Worm (Caenorhabditis elegans) whole organism, midembryonic: ENCODE measurements around the gene C16D9.6.

Experiments
- flt-1 ChIP-seq: fragments of 200-800 bp; sonication (Bioruptor generic); IDR thresholded peaks from 2 replicates; pipeline ENCODE4 v1.3.6; 2022; ENCODE audit warnings: missing genetic modification characterization, missing compliant biosample characterization
- med-1 ChIP-seq: sonication (generic microtip); optimal IDR thresholded peaks from 2 replicates; lab custom pipeline; 2017; ENCODE audit warnings: missing genetic modification characterization, mild to moderate bottlenecking, missing compliant biosample characterization, antibody characterized with exemption, missing genetic modification reagents; ENCODE audit not compliant: insufficient read depth
- ztf-23 ChIP-seq: fragments of 200-800 bp; sonication (Bioruptor generic); IDR thresholded peaks from 2 replicates; pipeline ENCODE4 v1.3.6; 2022; ENCODE audit warnings: missing genetic modification reagents, missing genetic modification characterization, missing compliant biosample characterization
- ztf-29 ChIP-seq: fragments of 200-800 bp; sonication (Bioruptor generic); IDR thresholded peaks from 2 replicates; pipeline ENCODE4 v1.3.6; 2022; ENCODE audit warnings: missing genetic modification reagents, missing genetic modification characterization, missing compliant biosample characterization

ce11 chrV:8217661-8218265 lies 32.3 kb downstream of the C16D9.6 start, which contains the start of gene K07C11.8:
- TF ChIP-seq med-1 (GFP tag; lab: Kevin White, UChicago) (no peak), ztf-29 (GFP tag; lab: Robert Waterston, UW) (no peak), flt-1 (GFP tag; lab: Robert Waterston, UW) (no peak), ztf-23 (GFP tag; lab: Robert Waterston, UW) (no peak)
